Fruit fly (Drosophila melanogaster) whole organism, embryonic: Measurements from ENCODE around the gene ATPsynD.

ENCODE experiments used
- Bgb ChIP-seq: fragments of 200-800 bp; sonication (Bioruptor generic); IDR thresholded peaks from 2 replicates; pipeline ENCODE4 v1.3.6; 2022; ENCODE audit warnings: missing biosample characterization, missing genetic modification characterization; ENCODE audit not compliant: partially characterized antibody
- BtbVII ChIP-seq: fragments of 200-800 bp; sonication (Bioruptor generic); optimal IDR thresholded peaks from 3 replicates; lab custom pipeline; 2017; ENCODE audit warnings: missing biosample characterization, mild to moderate bottlenecking, missing genetic modification characterization
- CG10462 ChIP-seq: fragments of 200-800 bp; sonication (Bioruptor generic); optimal IDR thresholded peaks from 2 replicates; lab custom pipeline; 2016; ENCODE audit warnings: missing biosample characterization, missing genetic modification characterization
- CG13287 ChIP-seq: fragments of 200-800 bp; sonication (Bioruptor generic); IDR thresholded peaks from 2 replicates; pipeline ENCODE4 v1.3.6; 2022; ENCODE audit warnings: missing biosample characterization, missing genetic modification characterization; ENCODE audit not compliant: partially characterized antibody
- CG13624 ChIP-seq: fragments of 200-800 bp; sonication (Bioruptor generic); optimal IDR thresholded peaks from 2 replicates; lab custom pipeline; 2016; ENCODE audit warnings: missing biosample characterization, missing genetic modification characterization
- CG15073 ChIP-seq: fragments of 200-800 bp; sonication (Bioruptor generic); optimal IDR thresholded peaks from 2 replicates; lab custom pipeline; 2016; ENCODE audit warnings: missing biosample characterization, missing genetic modification characterization
- CG17385 ChIP-seq: fragments of 200-800 bp; sonication (Bioruptor generic); optimal IDR thresholded peaks from 3 replicates; lab custom pipeline; 2018; ENCODE audit warnings: missing biosample characterization, mild to moderate bottlenecking, missing genetic modification characterization
- CG2678 ChIP-seq: fragments of 200-800 bp; sonication (Bioruptor generic); optimal IDR thresholded peaks from 3 replicates; lab custom pipeline; 2019; ENCODE audit warnings: missing biosample characterization, mild to moderate bottlenecking, missing genetic modification characterization, moderate library complexity
- CG2875 ChIP-seq: fragments of 200-800 bp; sonication (Bioruptor generic); optimal IDR thresholded peaks from 2 replicates; lab custom pipeline; 2017; ENCODE audit warnings: missing biosample characterization, mild to moderate bottlenecking, missing genetic modification characterization, missing genetic modification reagents
- CG31365 ChIP-seq: fragments of 200-800 bp; sonication (Bioruptor generic); optimal IDR thresholded peaks from 2 replicates; lab custom pipeline; 2018; ENCODE audit warnings: missing biosample characterization, mild to moderate bottlenecking, missing genetic modification characterization
- CG32772 ChIP-seq: fragments of 200-800 bp; sonication (Bioruptor generic); IDR thresholded peaks from 2 replicates; pipeline ENCODE4 v1.3.6; 2022; ENCODE audit warnings: missing biosample characterization, missing genetic modification characterization
- CG33213 ChIP-seq: fragments of 200-800 bp; sonication (Bioruptor generic); optimal IDR thresholded peaks from 3 replicates; lab custom pipeline; 2016; ENCODE audit warnings: missing biosample characterization, missing genetic modification characterization
- CG4854 ChIP-seq: fragments of 200-800 bp; sonication (Bioruptor generic); optimal IDR thresholded peaks from 2 replicates; lab custom pipeline; 2016; ENCODE audit warnings: missing biosample characterization, missing genetic modification characterization, inconsistent platforms
- CG7963 ChIP-seq: fragments of 200-800 bp; sonication (Bioruptor generic); IDR thresholded peaks from 3 replicates; pipeline ENCODE4 v1.3.6; 2022; ENCODE audit warnings: missing biosample characterization, missing genetic modification characterization; ENCODE audit not compliant: partially characterized antibody
- CG7987 ChIP-seq: fragments of 200-800 bp; sonication (Bioruptor generic); optimal IDR thresholded peaks from 2 replicates; lab custom pipeline; 2018; ENCODE audit warnings: missing biosample characterization, mild to moderate bottlenecking, missing genetic modification characterization, moderate library complexity
- CG8765 ChIP-seq: fragments of 200-800 bp; sonication (Bioruptor generic); IDR thresholded peaks from 2 replicates; pipeline ENCODE4 v1.3.6; 2022; ENCODE audit warnings: missing biosample characterization, missing genetic modification characterization
- CG8924 ChIP-seq: fragments of 200-800 bp; optimal IDR thresholded peaks from 3 replicates; lab custom pipeline; 2019; ENCODE audit warnings: missing biosample characterization, mild to moderate bottlenecking, missing genetic modification characterization, moderate library complexity
- CG9609 ChIP-seq: fragments of 200-800 bp; sonication (Bioruptor generic); optimal IDR thresholded peaks from 3 replicates; lab custom pipeline; 2016; ENCODE audit warnings: missing biosample characterization, missing genetic modification characterization
- CG9727 ChIP-seq: fragments of 200-800 bp; sonication (Bioruptor generic); optimal IDR thresholded peaks from 3 replicates; lab custom pipeline; 2017; ENCODE audit warnings: missing biosample characterization, mild to moderate bottlenecking, missing genetic modification characterization
- CTCF ChIP-seq: fragments of 200-800 bp; sonication (Bioruptor generic); optimal IDR thresholded peaks from 2 replicates; lab custom pipeline; 2017; ENCODE audit warnings: missing biosample characterization, mild to moderate bottlenecking, missing genetic modification characterization, moderate library complexity
- Deaf1 ChIP-seq: fragments of 200-800 bp; optimal IDR thresholded peaks from 3 replicates; lab custom pipeline; 2019; ENCODE audit warnings: missing biosample characterization, mild to moderate bottlenecking, missing genetic modification characterization, moderate library complexity
- Fer3 ChIP-seq: fragments of 200-800 bp; sonication (Bioruptor generic); optimal IDR thresholded peaks from 2 replicates; lab custom pipeline; 2018; ENCODE audit warnings: missing biosample characterization, mild to moderate bottlenecking, missing genetic modification characterization, moderate library complexity
- HLH4C ChIP-seq: fragments of 200-800 bp; sonication (Bioruptor generic); IDR thresholded peaks from 3 replicates; pipeline ENCODE4 v1.3.6; 2022; ENCODE audit warnings: missing biosample characterization, missing genetic modification characterization; ENCODE audit not compliant: partially characterized antibody
- HmgD ChIP-seq: fragments of 200-800 bp; sonication (Bioruptor generic); optimal IDR thresholded peaks from 3 replicates; lab custom pipeline; 2016; ENCODE audit warnings: missing biosample characterization, missing genetic modification characterization
- Hsf ChIP-seq: fragments of 200-800 bp; sonication (Bioruptor generic); optimal IDR thresholded peaks from 3 replicates; lab custom pipeline; 2016; ENCODE audit warnings: missing biosample characterization, missing genetic modification characterization
- MBD-R2 ChIP-seq: fragments of 200-800 bp; sonication (Bioruptor generic); IDR thresholded peaks from 2 replicates; pipeline ENCODE4 v1.3.6; 2022; ENCODE audit warnings: missing biosample characterization, missing genetic modification characterization
- Mrtf ChIP-seq: fragments of 200-800 bp; sonication (Bioruptor generic); IDR thresholded peaks from 3 replicates; pipeline ENCODE4 v1.3.6; 2022; ENCODE audit warnings: missing biosample characterization, missing genetic modification characterization
- Pdp1 ChIP-seq, 2 experiments: fragments of 200-800 bp; sonication (Bioruptor generic); optimal IDR thresholded peaks; 3 replicates each; lab custom pipeline; 2016; ENCODE audit warnings: missing biosample characterization in 2 of 2, missing genetic modification characterization in 2 of 2, mild to moderate bottlenecking in 1 of 2, moderate library complexity in 1 of 2
- chm ChIP-seq: fragments of 200-800 bp; sonication (Bioruptor generic); IDR thresholded peaks from 2 replicates; pipeline ENCODE4 v1.3.6; 2022; ENCODE audit warnings: missing biosample characterization, missing genetic modification characterization
- corto ChIP-seq: fragments of 200-800 bp; sonication (Bioruptor generic); optimal IDR thresholded peaks from 2 replicates; lab custom pipeline; 2016; ENCODE audit warnings: missing biosample characterization, mild to moderate bottlenecking, missing genetic modification characterization, moderate library complexity
- cwo ChIP-seq: fragments of 200-800 bp; sonication (Bioruptor generic); optimal IDR thresholded peaks from 3 replicates; lab custom pipeline; 2017; ENCODE audit warnings: missing biosample characterization, missing genetic modification characterization, mild to moderate bottlenecking, moderate library complexity, missing genetic modification reagents
- dpn ChIP-seq, 2 experiments: fragments of 200-800 bp; sonication (Bioruptor generic); optimal IDR thresholded peaks; 3 replicates each; lab custom pipeline; 2016; ENCODE audit warnings: missing biosample characterization in 2 of 2, missing genetic modification characterization in 2 of 2
- eve ChIP-seq, 2 experiments: fragments of >200 bp; optimal IDR thresholded peaks; 2 replicates each; lab custom pipeline; 2017; ENCODE audit warnings: missing biosample characterization in 2 of 2, missing genetic modification characterization in 2 of 2
- ewg ChIP-seq: fragments of 200-800 bp; sonication (Bioruptor generic); optimal IDR thresholded peaks from 3 replicates; lab custom pipeline; 2017; ENCODE audit warnings: mild to moderate bottlenecking, missing biosample characterization, missing genetic modification reagents, missing genetic modification characterization
- gsb-n ChIP-seq: fragments of 200-800 bp; sonication (Bioruptor generic); optimal IDR thresholded peaks from 3 replicates; lab custom pipeline; 2018; ENCODE audit warnings: missing biosample characterization, mild to moderate bottlenecking, missing genetic modification characterization
- knrl ChIP-seq: fragments of 200-800 bp; sonication (Bioruptor generic); IDR thresholded peaks from 3 replicates; pipeline ENCODE4 v1.3.6; 2022; ENCODE audit warnings: missing biosample characterization, missing genetic modification characterization; ENCODE audit not compliant: partially characterized antibody
- mld ChIP-seq: fragments of 200-800 bp; sonication (Bioruptor generic); IDR thresholded peaks from 3 replicates; pipeline ENCODE4 v1.3.6; 2022; ENCODE audit warnings: missing biosample characterization, missing genetic modification characterization; ENCODE audit not compliant: partially characterized antibody
- nmo ChIP-seq: fragments of 200-800 bp; sonication (Bioruptor generic); optimal IDR thresholded peaks from 2 replicates; lab custom pipeline; 2018; ENCODE audit warnings: missing biosample characterization, mild to moderate bottlenecking, missing genetic modification characterization, moderate library complexity
- repo ChIP-seq: fragments of 200-800 bp; sonication (Bioruptor generic); optimal IDR thresholded peaks from 2 replicates; lab custom pipeline; 2016; ENCODE audit warnings: missing biosample characterization, missing genetic modification characterization
- rib ChIP-seq: fragments of 200-800 bp; sonication (Bioruptor generic); IDR thresholded peaks from 2 replicates; pipeline ENCODE4 v1.3.6; 2022; ENCODE audit warnings: missing biosample characterization, missing genetic modification characterization
- slp2 ChIP-seq: fragments of 200-800 bp; sonication (Bioruptor generic); optimal IDR thresholded peaks from 2 replicates; lab custom pipeline; 2016; ENCODE audit warnings: missing biosample characterization, missing genetic modification characterization
- sug ChIP-seq: fragments of 200-800 bp; optimal IDR thresholded peaks from 2 replicates; lab custom pipeline; 2019; ENCODE audit warnings: missing biosample characterization, mild to moderate bottlenecking, missing genetic modification characterization, moderate library complexity
- tgo ChIP-seq: fragments of 200-800 bp; sonication (Bioruptor generic); IDR thresholded peaks from 3 replicates; pipeline ENCODE4 v1.3.6; 2022; ENCODE audit warnings: missing biosample characterization, missing genetic modification characterization
- trem ChIP-seq: fragments of 200-800 bp; optimal IDR thresholded peaks from 3 replicates; lab custom pipeline; 2019; ENCODE audit warnings: missing biosample characterization, mild to moderate bottlenecking, missing genetic modification characterization, moderate library complexity
- zen2 ChIP-seq: fragments of 200-800 bp; sonication (Bioruptor generic); IDR thresholded peaks from 3 replicates; pipeline ENCODE4 v1.3.6; 2022; ENCODE audit warnings: missing biosample characterization, missing genetic modification characterization; ENCODE audit not compliant: partially characterized antibody

ATPsynD gene

DNA sequence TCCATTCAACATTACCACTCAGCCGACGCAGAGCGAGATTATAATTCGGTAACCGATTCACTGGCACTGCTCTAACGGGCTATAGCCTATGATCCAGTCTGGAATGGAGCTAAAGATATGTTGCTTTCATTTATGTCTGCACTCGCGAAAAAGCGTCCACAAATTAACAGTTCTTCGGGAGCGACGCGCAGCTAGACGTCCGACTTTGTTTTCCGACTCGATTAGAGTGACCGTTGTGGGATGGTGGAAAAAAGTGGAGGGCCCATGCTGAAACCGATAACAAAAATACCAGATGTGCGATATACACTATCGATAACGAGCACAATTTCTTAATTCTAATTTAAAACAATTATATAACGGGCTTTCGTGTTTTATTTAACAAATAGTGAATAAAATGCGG, 761 bp upstream of the ATPsynD start, which contains the start of gene cdi (continued):
- TF ChIP-seq Hsf (no peak), Mrtf (no peak), CG32772 (GFP tag; lab: Robert Waterston, UW) (0 out of 2 replicates have a peak, but pooled peaks have one; percentile 25), CG31365 (peak; percentile 3), CG13287 (peak; percentile 81), chm (GFP tag; lab: Robert Waterston, UW) (peak; percentile 89), tgo (GFP tag; lab: Robert Waterston, UW) (peak; percentile 29; the same call in 1 of the 3 replicates), HLH4C (GFP tag; lab: Robert Waterston, UW) (peak; percentile 68), CG2678 (tag; lab: Kevin White, UChicago) (no peak), CG9727 (GFP tag; lab: Kevin White, UChicago) (no peak), CG33213 (GFP tag; lab: Kevin White, UChicago) (peak; percentile 2), gsb-n (tag; lab: Kevin White, UChicago) (peak; percentile 3), CG7987 (peak; percentile 45), repo (no peak), CG15073 (GFP tag; lab: Kevin White, UChicago) (peak; percentile 16), cwo (GFP tag; lab: Kevin White, UChicago) (peak; percentile 34), CTCF (GFP tag; lab: Kevin White, UChicago) (no peak), CG7963 (GFP tag; lab: Robert Waterston, UW) (peak; percentile 47; the same call in 1 of the 3 replicates), CG8924 (tag; lab: Kevin White, UChicago) (peak; percentile 37), CG17385 (GFP tag; lab: Kevin White, UChicago) (peak; percentile 30), CG13624 (GFP tag; lab: Kevin White, UChicago) (peak; percentile 16), Pdp1 (GFP tag; optimal IDR thresholded peaks at IDR 0.05; lab: Kevin White, UChicago) (peak in 1 of 2 experiments; percentile 99), knrl (GFP tag; lab: Robert Waterston, UW) (peak; percentile 71), HmgD (GFP tag; lab: Kevin White, UChicago) (no peak), mld (GFP tag; lab: Robert Waterston, UW) (peak; percentile 63; the same call in 2 of the 3 replicates), nmo (GFP tag; lab: Kevin White, UChicago) (peak; percentile 15), rib (peak; percentile 28; the same call in 1 of the 2 replicates), CG10462 (GFP tag; lab: Kevin White, UChicago) (no peak), zen2 (GFP tag; lab: Robert Waterston, UW) (peak; percentile 51; the same call in 2 of the 3 replicates), CG8765 (GFP tag; lab: Robert Waterston, UW) (peak; percentile 27; the same call in 1 of the 2 replicates), CG4854 (no peak), corto (GFP tag; lab: Kevin White, UChicago) (no peak), sug (tag; lab: Kevin White, UChicago) (peak; percentile 52), slp2 (GFP tag; lab: Kevin White, UChicago) (peak; percentile 28), CG9609 (GFP tag; lab: Kevin White, UChicago) (peak; percentile 1), CG2875 (GFP tag; lab: Kevin White, UChicago) (no peak), dpn (GFP tag; optimal IDR thresholded peaks at IDR 0.05; lab: Kevin White, UChicago) (peak in 1 of 2 experiments; percentile 4), eve (GFP tag; optimal IDR thresholded peaks at IDR 0.05; lab: Kevin White, UChicago) (peak in 1 of 2 experiments; percentile 49), ewg (GFP tag; lab: Kevin White, UChicago) (no peak), Bgb (GFP tag; lab: Robert Waterston, UW) (peak; percentile 82), BtbVII (GFP tag; lab: Kevin White, UChicago) (no peak), MBD-R2 (GFP tag; lab: Robert Waterston, UW) (peak; percentile 21), trem (peak; percentile 24), Fer3 (tag; lab: Kevin White, UChicago) (no peak), Deaf1 (tag; lab: Kevin White, UChicago) (peak; percentile 74)
